Fruit fly (Drosophila melanogaster) whole organism, prepupa: ENCODE results near the gene CG8031.

Experiments used
- CG11902 ChIP-seq: fragments of 200-800 bp; sonication (Bioruptor generic); optimal IDR thresholded peaks from 3 replicates; lab custom pipeline; 2016; ENCODE audit warnings: missing biosample characterization, missing genetic modification characterization
- CG15336 ChIP-seq: fragments of 200-800 bp; sonication (Bioruptor generic); IDR thresholded peaks from 2 replicates; pipeline ENCODE4 v1.3.6; 2022; ENCODE audit warnings: missing biosample characterization, missing genetic modification characterization
- CG16779 ChIP-seq: fragments of 200-800 bp; sonication (Bioruptor generic); optimal IDR thresholded peaks from 3 replicates; lab custom pipeline; 2017; ENCODE audit warnings: missing biosample characterization, mild to moderate bottlenecking, missing genetic modification characterization
- CG3032 ChIP-seq: fragments of 200-800 bp; optimal IDR thresholded peaks from 2 replicates; lab custom pipeline; 2019; ENCODE audit warnings: missing biosample characterization, mild to moderate bottlenecking, missing genetic modification characterization, moderate library complexity
- CG31627 ChIP-seq: fragments of 200-800 bp; sonication (Bioruptor generic); optimal IDR thresholded peaks from 3 replicates; lab custom pipeline; 2016; ENCODE audit warnings: missing biosample characterization, missing genetic modification characterization
- CG32006 ChIP-seq: fragments of 200-800 bp; sonication (Bioruptor generic); optimal IDR thresholded peaks from 3 replicates; lab custom pipeline; 2017; ENCODE audit warnings: missing biosample characterization, mild to moderate bottlenecking, missing genetic modification characterization
- CG6854 ChIP-seq: fragments of 200-800 bp; sonication (Bioruptor generic); optimal IDR thresholded peaks from 2 replicates; lab custom pipeline; 2017; ENCODE audit warnings: missing biosample characterization, mild to moderate bottlenecking, missing genetic modification characterization
- CG8119 ChIP-seq: fragments of 200-800 bp; sonication (Bioruptor generic); IDR thresholded peaks from 3 replicates; pipeline ENCODE4 v1.3.6; 2022; ENCODE audit warnings: missing biosample characterization, missing genetic modification characterization
- CG8319 ChIP-seq: fragments of 200-800 bp; sonication (Bioruptor generic); optimal IDR thresholded peaks from 3 replicates; lab custom pipeline; 2016; ENCODE audit warnings: missing biosample characterization, missing genetic modification characterization
- Eip78C ChIP-seq: fragments of 200-800 bp; sonication (Bioruptor generic); peaks from one replicate; lab custom pipeline; 2016; ENCODE audit warnings: missing biosample characterization, missing genetic modification characterization
- Ets96B ChIP-seq: fragments of 200-800 bp; optimal IDR thresholded peaks from 2 replicates; lab custom pipeline; 2019; ENCODE audit warnings: missing biosample characterization, mild to moderate bottlenecking, missing genetic modification characterization, moderate library complexity
- Gug ChIP-seq: fragments of 200-800 bp; sonication (Bioruptor generic); IDR thresholded peaks from 2 replicates; pipeline ENCODE4 v1.3.6; 2022; ENCODE audit warnings: missing biosample characterization, missing genetic modification characterization
- Lpt ChIP-seq: fragments of 200-800 bp; sonication (Bioruptor generic); optimal IDR thresholded peaks from 3 replicates; lab custom pipeline; 2016; ENCODE audit warnings: missing biosample characterization, missing genetic modification characterization
- Met ChIP-seq: fragments of 200-800 bp; sonication (Bioruptor generic); optimal IDR thresholded peaks from 3 replicates; lab custom pipeline; 2016; ENCODE audit warnings: missing biosample characterization, missing genetic modification characterization
- acj6 ChIP-seq: fragments of 200-800 bp; sonication (Bioruptor generic); optimal IDR thresholded peaks from 3 replicates; lab custom pipeline; 2016; ENCODE audit warnings: missing biosample characterization, missing genetic modification characterization
- cyc ChIP-seq: fragments of 200-800 bp; sonication (Bioruptor generic); optimal IDR thresholded peaks from 3 replicates; lab custom pipeline; 2016; ENCODE audit warnings: missing biosample characterization, missing genetic modification characterization
- dac ChIP-seq: fragments of 200-800 bp; sonication (Bioruptor generic); optimal IDR thresholded peaks from 2 replicates; lab custom pipeline; 2017; ENCODE audit warnings: missing biosample characterization, mild to moderate bottlenecking, missing genetic modification characterization
- eg ChIP-seq: fragments of 200-800 bp; sonication (Bioruptor generic); IDR thresholded peaks from 3 replicates; pipeline ENCODE4 v1.3.6; 2022; ENCODE audit warnings: missing biosample characterization, missing genetic modification characterization
- esn ChIP-seq: fragments of 200-800 bp; sonication (Bioruptor generic); optimal IDR thresholded peaks from 2 replicates; lab custom pipeline; 2016; ENCODE audit warnings: missing biosample characterization, mild to moderate bottlenecking, missing genetic modification characterization, moderate library complexity
- fkh ChIP-seq: fragments of 200-800 bp; sonication (Bioruptor generic); optimal IDR thresholded peaks from 3 replicates; lab custom pipeline; 2017; ENCODE audit warnings: missing biosample characterization, mild to moderate bottlenecking, missing genetic modification characterization, moderate library complexity
- lz ChIP-seq: fragments of 200-800 bp; sonication (Bioruptor generic); optimal IDR thresholded peaks from 3 replicates; lab custom pipeline; 2016; ENCODE audit warnings: missing biosample characterization, missing genetic modification characterization
- net ChIP-seq: fragments of 200-800 bp; sonication (Bioruptor generic); optimal IDR thresholded peaks from 3 replicates; lab custom pipeline; 2016; ENCODE audit warnings: missing biosample characterization, missing genetic modification characterization
- svp ChIP-seq: fragments of 200-800 bp; sonication (Bioruptor generic); peaks from one replicate; lab custom pipeline; 2016; ENCODE audit warnings: missing biosample characterization, missing genetic modification characterization
- vri ChIP-seq: fragments of 200-800 bp; sonication (Bioruptor generic); optimal IDR thresholded peaks from 3 replicates; lab custom pipeline; 2016; ENCODE audit warnings: missing biosample characterization, mild to moderate bottlenecking, missing genetic modification characterization

CG8031 gene

DNA sequence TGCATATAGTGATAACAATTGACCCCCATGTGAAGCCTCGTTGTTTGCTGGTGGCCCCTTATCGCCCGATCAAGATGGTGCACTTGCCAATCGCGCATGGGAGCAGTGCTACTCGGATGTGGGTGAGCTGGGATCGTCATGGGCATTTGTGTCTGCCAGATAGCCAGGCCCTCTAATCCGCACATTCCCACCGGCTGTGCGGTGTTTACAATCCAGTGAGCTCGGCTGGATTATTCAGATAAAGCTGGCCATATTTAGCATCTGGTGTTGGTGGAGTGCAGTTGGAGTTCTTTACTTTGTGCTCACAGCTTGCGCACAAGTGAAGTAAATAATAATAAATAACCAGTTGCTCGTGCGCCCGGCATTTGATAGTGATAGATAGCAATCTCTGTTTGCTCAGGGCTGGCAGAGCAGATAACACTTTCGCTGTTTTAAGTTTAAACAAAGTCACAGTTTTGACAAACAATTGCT is 21.9 kb upstream of the CG8031 start:
- TF ChIP-seq cyc (no peak), Lpt (GFP tag; lab: Kevin White, UChicago) (peak; percentile 3), fkh (GFP tag; lab: Kevin White, UChicago) (peak; percentile 99), svp (GFP tag; lab: Kevin White, UChicago) (peak; percentile 99)

DNA sequence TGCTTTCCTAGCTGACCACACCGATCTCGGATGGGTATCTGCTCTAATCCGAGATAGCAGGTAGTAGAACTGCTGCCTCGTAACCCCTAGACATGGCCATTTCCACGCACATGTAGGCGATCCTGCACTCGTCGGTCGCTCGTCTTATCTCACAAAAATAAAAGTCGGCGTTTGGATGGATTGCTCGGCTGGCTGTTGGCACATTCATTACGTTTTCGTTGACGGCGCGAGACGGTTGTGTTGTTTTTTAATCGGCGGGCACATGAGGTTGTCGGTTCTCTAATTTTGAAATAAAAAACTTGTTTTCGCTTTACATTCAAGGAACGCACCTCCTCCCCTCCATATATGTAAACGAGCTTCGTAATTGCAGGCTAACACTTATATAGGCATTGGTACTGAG is 21.2 kb upstream of the CG8031 start, which contains the start of gene ry:
TSS of gene ry (plus strand) at position 206 of the 400 bp plus-strand sequence.
- TF ChIP-seq Eip78C (GFP tag; lab: Kevin White, UChicago) = peak; percentile 22
- TF ChIP-seq vri (GFP tag; lab: Kevin White, UChicago) = peak; percentile 56
- no peak for TF ChIP-seq eg (GFP tag; lab: Robert Waterston, UW)

DNA sequence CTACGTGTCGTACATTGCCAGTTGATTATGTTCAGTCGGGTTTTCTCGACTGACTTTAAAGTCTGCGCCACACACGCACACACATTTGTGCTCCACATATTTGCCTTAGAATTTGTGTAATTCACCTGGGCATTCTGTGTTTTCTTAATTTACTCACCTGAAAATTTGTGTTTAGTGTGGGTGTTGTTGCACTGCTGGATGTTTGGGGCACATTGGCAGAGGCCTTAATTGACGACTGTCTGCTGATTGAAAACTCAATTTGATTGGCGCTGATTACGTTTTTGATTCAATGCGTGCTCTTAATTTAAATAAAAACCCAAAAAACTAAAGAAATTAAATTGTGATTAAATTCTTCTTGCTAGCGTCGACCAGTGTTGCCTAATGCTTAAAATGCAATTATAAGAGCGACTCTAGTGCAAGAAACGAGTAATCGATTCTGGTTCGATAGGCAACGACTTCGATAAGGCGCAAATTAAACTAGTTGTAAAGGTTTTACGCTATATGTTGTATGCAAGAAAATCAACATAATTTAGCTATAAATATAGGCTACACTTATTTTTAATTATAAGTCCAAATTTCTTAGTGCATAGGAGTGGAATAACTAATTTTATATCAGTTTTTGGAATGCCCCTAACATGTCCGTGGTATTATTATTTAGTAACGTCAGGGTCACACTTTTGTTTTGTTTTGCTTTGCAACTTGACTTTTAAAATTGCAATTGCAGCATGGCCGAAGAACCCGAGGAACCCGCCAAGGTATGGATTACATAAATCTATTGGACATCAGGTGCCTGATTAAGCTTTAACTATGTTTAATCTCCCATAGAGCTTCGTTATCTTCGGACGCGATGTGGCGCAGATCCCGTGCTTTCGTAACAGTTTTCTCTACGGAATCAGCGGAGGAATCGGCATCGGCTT is 19.4 kb upstream of the CG8031 start, which contains the start of the genes CG46281 and CG46280:
TSS of gene CG46281 (minus strand) at position 51 of the 917 bp plus-strand sequence.
TSS of gene CG46280 (minus strand) at position 403 of the 917 bp plus-strand sequence.
- no peak for TF ChIP-seq CG16779 (tag; lab: Kevin White, UChicago)
- TF ChIP-seq Met (GFP tag; lab: Kevin White, UChicago) = no peak
- no peak for TF ChIP-seq CG8319 (GFP tag; lab: Kevin White, UChicago)
- peak; percentile 17 for TF ChIP-seq vri (GFP tag; lab: Kevin White, UChicago)
- TF ChIP-seq lz (GFP tag; lab: Kevin White, UChicago) = peak; percentile 43
- TF ChIP-seq esn (GFP tag; lab: Kevin White, UChicago) = peak; percentile 57
- peak; percentile 10 for TF ChIP-seq CG3032
- TF ChIP-seq CG11902 (GFP tag; lab: Kevin White, UChicago) = no peak
- TF ChIP-seq dac (GFP tag; lab: Kevin White, UChicago) = no peak
- TF ChIP-seq, all 60 proteins: peak for 4

DNA sequence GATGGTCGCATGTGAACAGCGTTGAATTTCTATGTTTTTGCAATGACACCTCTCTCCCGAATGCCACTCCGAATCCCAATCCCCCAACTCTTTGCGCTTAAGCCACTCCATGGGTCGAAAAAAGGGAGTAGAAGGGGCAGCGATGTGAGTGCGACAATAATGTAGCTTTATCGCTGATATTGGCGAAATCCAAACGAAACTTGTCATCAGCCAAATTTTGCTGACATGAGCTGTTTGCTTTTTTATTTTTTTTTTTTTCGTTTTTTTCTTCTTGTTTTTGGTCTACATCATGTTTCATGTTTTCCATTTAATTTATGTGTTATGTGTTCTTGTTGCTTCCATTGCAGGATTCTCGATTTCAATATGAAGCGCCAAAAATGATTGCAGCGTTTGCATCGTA is 7.9 kb upstream of the CG8031 start:
- TF ChIP-seq fkh (GFP tag; lab: Kevin White, UChicago) (no peak), CG32006 (GFP tag; lab: Kevin White, UChicago) (no peak), esn (GFP tag; lab: Kevin White, UChicago) (no peak), Ets96B (tag; lab: Kevin White, UChicago) (no peak), net (GFP tag; lab: Kevin White, UChicago) (no peak), CG3032 (no peak)

DNA sequence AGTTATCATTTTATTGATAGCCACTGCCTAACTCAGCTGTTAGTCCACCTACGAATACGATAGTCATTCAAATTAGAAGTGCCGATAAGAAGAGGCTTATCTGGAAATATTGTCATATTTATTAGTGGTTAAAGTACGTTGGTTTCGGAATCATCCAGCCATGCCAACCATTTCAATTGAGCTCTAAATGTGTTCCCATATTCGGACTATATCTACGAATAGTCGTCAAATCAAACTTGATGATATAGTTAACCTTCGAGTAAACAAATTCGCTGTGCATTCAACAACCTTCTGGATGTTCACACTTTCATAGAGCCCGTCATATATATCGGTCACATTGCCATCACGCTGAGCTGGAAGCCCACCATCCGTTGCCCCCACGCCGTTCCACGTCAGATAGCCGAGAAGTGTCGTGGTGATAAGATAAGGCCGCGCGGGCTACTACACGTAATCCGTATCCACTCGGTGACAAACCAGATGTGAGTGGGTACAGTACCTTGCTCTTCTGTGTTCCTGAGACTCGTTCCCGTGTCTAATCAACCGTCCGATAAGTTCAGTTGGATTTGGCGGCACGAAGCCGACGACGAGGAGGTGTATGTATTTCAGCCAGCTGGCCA is 7.3 kb upstream of the CG8031 start:
- TF ChIP-seq CG8119 (GFP tag; lab: Robert Waterston, UW) = no peak
- TF ChIP-seq vri (GFP tag; lab: Kevin White, UChicago) = peak; percentile 98
- no peak for TF ChIP-seq Gug (GFP tag; lab: Robert Waterston, UW)
- no peak for TF ChIP-seq lz (GFP tag; lab: Kevin White, UChicago)

DNA sequence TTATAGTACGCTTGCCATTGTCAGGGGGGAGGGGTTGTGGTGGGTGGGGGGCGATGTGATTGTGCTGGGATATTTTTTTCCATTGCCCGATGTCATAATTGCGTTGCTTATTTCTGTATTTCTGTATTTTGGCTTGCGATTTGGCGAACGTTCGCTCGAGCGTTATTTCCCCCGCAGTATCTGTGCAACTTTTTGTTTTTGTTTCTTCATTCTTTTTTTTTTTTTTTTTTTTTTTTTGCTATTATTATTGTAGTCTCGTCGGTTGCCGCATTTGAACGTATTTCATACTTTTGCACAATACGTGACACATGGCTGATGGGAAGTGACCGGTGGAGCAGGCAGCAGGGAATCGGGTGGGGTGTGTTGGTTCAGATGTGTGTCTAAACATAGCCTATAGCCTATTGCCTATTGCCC is 6.5 kb upstream of the CG8031 start:
- TF ChIP-seq acj6 (GFP tag; lab: Kevin White, UChicago) (no peak), CG6854 (GFP tag; lab: Kevin White, UChicago) (no peak), CG8119 (GFP tag; lab: Robert Waterston, UW) (no peak; the same call in 2 of the 3 replicates), CG15336 (GFP tag; lab: Robert Waterston, UW) (peak; percentile 40), Lpt (GFP tag; lab: Kevin White, UChicago) (peak; percentile 15), esn (GFP tag; lab: Kevin White, UChicago) (no peak), cyc (no peak), vri (GFP tag; lab: Kevin White, UChicago) (peak; percentile 96), CG31627 (GFP tag; lab: Kevin White, UChicago) (no peak)
